Fruit fly (Drosophila melanogaster) whole organism, pupa: ENCODE measurements around the gene CG5810.

Experiments
- CG10348 ChIP-seq: fragments of 200-800 bp; sonication (Bioruptor generic); IDR thresholded peaks from 2 replicates; pipeline ENCODE4 v1.3.6; 2022; ENCODE audit warnings: missing biosample characterization, missing genetic modification characterization
- CG12605 ChIP-seq: fragments of 200-800 bp; sonication (Bioruptor generic); IDR thresholded peaks from 2 replicates; pipeline ENCODE4 v1.3.6; 2022; ENCODE audit warnings: missing biosample characterization, missing genetic modification characterization
- CG13204 ChIP-seq: fragments of 200-800 bp; sonication (Bioruptor generic); optimal IDR thresholded peaks from 2 replicates; lab custom pipeline; 2018; ENCODE audit warnings: missing biosample characterization, mild to moderate bottlenecking, missing genetic modification characterization, moderate library complexity
- CG14655 ChIP-seq: fragments of 200-800 bp; sonication (Bioruptor generic); optimal IDR thresholded peaks from 3 replicates; lab custom pipeline; 2017; ENCODE audit warnings: mild to moderate bottlenecking, missing biosample characterization, missing genetic modification reagents, missing genetic modification characterization
- CG17806 ChIP-seq: fragments of 200-800 bp; sonication (Bioruptor generic); optimal IDR thresholded peaks from 2 replicates; lab custom pipeline; 2018; ENCODE audit warnings: missing biosample characterization, mild to moderate bottlenecking, missing genetic modification characterization, moderate library complexity
- CG32121 ChIP-seq: fragments of 200-800 bp; sonication (Bioruptor generic); IDR thresholded peaks from 2 replicates; pipeline ENCODE4 v1.3.6; 2022; ENCODE audit warnings: missing biosample characterization, missing genetic modification characterization
- CG8301 ChIP-seq: fragments of 200-800 bp; sonication (Bioruptor generic); optimal IDR thresholded peaks from 2 replicates; lab custom pipeline; 2018; ENCODE audit warnings: missing biosample characterization, mild to moderate bottlenecking, missing genetic modification characterization
- D1 ChIP-seq: fragments of 200-800 bp; sonication (Bioruptor generic); optimal IDR thresholded peaks from 2 replicates; lab custom pipeline; 2018; ENCODE audit warnings: missing biosample characterization, mild to moderate bottlenecking, missing genetic modification characterization, moderate library complexity
- EcR ChIP-seq: fragments of 200-800 bp; sonication (Bioruptor generic); optimal IDR thresholded peaks from 3 replicates; lab custom pipeline; 2019; ENCODE audit warnings: missing biosample characterization, missing genetic modification characterization, mild to moderate bottlenecking, moderate library complexity, missing genetic modification reagents
- Ets98B ChIP-seq: fragments of 200-800 bp; sonication (Bioruptor generic); IDR thresholded peaks from 2 replicates; pipeline ENCODE4 v1.3.6; 2022; ENCODE audit warnings: missing biosample characterization, missing genetic modification characterization
- Pif1A ChIP-seq: fragments of 200-800 bp; sonication (Bioruptor generic); optimal IDR thresholded peaks from 3 replicates; lab custom pipeline; 2016; ENCODE audit warnings: missing biosample characterization, missing genetic modification characterization
- rn ChIP-seq: fragments of 200-800 bp; sonication (Bioruptor generic); IDR thresholded peaks from 2 replicates; pipeline ENCODE4 v1.3.6; 2022; ENCODE audit warnings: missing biosample characterization, missing genetic modification characterization

DNA sequence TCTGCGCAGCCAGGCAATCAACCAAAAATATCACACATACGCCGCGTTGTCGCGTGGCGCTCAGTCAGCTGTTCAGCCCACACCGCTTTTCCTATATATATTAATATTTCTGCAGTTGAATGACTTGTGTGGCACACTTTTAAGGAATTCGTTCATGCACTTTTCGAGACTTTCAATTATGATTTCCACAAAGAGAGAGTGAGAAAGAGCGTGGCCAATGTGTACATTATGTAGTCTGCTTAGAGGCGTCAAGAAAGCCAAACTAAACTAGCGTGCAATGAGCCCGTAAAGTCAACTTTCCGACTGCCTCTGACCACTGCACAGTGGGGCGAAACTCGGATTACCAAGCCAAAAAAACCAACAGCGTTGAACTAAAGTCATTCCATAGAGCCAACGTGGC is 9.4 kb upstream of the CG5810 start:
- no peak for TF ChIP-seq EcR (GFP tag; lab: Kevin White, UChicago)
- no peak for TF ChIP-seq Ets98B (GFP tag; lab: Robert Waterston, UW)
- TF ChIP-seq CG17806 (tag; lab: Kevin White, UChicago) = no peak
- no peak for TF ChIP-seq CG8301 (tag; lab: Kevin White, UChicago)
- TF ChIP-seq rn (GFP tag; lab: Robert Waterston, UW) = no peak
- no peak for TF ChIP-seq CG13204
- TF ChIP-seq CG10348 = no peak
- TF ChIP-seq Pif1A = no peak
- no peak for TF ChIP-seq CG14655 (GFP tag; lab: Kevin White, UChicago)
- TF ChIP-seq D1 (tag; lab: Kevin White, UChicago) = no peak
- no peak for TF ChIP-seq CG12605 (GFP tag; lab: Robert Waterston, UW)
- no peak for TF ChIP-seq CG32121 (GFP tag; lab: Robert Waterston, UW)
